Fruit fly (Drosophila melanogaster): ENCODE results near the gene CG14315.

Gene CG14315

DNA sequence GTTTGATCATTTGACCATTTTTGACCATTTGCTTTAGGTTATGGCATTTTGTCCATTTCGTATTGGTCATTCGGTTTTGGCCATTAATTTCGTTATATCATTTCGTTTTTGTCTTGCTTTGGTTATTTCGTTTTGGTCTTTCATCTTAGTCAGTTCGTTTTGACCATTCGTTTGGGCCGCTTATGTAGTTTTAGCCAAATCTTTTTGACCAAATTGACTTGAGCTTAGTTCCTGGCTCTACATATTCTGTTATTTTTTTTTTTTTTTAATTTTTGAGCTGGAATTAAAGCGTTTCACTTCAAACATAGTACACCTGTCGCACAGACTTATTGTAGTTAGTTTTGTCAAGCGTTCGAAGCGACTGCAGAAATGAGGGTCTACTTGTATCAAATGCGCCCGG is at the start of gene CG14315:
Gene CG14315 (plus strand): TSS at position 301 of the 400 bp plus-strand sequence.
- TF ChIP-seq tj (GFP tag; optimal IDR thresholded peaks at IDR 0.05) (no peak), Clk (GFP tag; optimal IDR thresholded peaks at IDR 0.05) (no peak), Hr96 (GFP tag; optimal IDR thresholded peaks at IDR 0.05) (no peak), kay (GFP tag; ENCODE audit: borderline replicate concordance) (no peak), pad (GFP tag; optimal IDR thresholded peaks at IDR 0.05) (no peak), cnc (optimal IDR thresholded peaks at IDR 0.05) (no peak), Mnt (GFP tag; optimal IDR thresholded peaks at IDR 0.05) (no peak), toe (GFP tag; optimal IDR thresholded peaks at IDR 0.05) (no peak), CG14711 (tag; optimal IDR thresholded peaks at IDR 0.05) (no peak), Crg-1 (GFP tag; optimal IDR thresholded peaks at IDR 0.05) (no peak), CG12768 (GFP tag; optimal IDR thresholded peaks at IDR 0.05) (no peak), CG1620 (GFP tag; optimal IDR thresholded peaks at IDR 0.05) (no peak), CG7101 (tag; optimal IDR thresholded peaks at IDR 0.05) (no peak), CG11617 (GFP tag; optimal IDR thresholded peaks at IDR 0.05) (no peak), CG5204 (GFP tag; optimal IDR thresholded peaks at IDR 0.05) (no peak), bab1 (GFP tag; optimal IDR thresholded peaks at IDR 0.05) (no peak), CG33017 (tag; optimal IDR thresholded peaks at IDR 0.05) (no peak)

DNA sequence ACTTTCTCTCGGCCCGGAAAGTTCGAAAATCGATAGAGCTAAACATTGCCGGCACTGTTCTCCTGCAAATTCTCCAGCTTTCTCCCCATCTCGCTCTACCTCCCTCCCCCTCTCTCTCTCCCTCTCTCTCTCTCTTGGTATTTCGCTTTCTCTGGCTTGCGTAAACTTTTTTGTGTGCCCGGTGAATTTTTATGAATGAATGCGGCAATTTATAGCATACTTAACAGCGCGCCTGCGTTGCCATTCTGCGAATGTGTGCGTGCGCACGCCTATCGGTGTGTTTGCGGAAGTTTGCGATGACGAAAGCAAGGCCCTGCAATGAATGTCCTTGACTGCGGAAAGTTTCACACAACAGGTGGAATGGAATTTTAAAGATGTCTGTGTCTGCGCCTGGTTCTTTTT is 46.8 kb upstream of the CG14315 start:
- TF ChIP-seq ovo (GFP tag; optimal IDR thresholded peaks at IDR 0.05) (no peak), kay (GFP tag; ENCODE audit: borderline replicate concordance) (no peak), CG7045 (GFP tag; optimal IDR thresholded peaks at IDR 0.05) (no peak), Crg-1 (GFP tag; optimal IDR thresholded peaks at IDR 0.05) (no peak), cic (GFP tag; optimal IDR thresholded peaks at IDR 0.05) (peak; percentile 81), Clk (GFP tag; optimal IDR thresholded peaks at IDR 0.05) (no peak), pad (GFP tag; optimal IDR thresholded peaks at IDR 0.05) (peak; percentile 92), CG11617 (GFP tag; optimal IDR thresholded peaks at IDR 0.05) (no peak), bab1 (GFP tag; optimal IDR thresholded peaks at IDR 0.05) (no peak), tj (GFP tag; optimal IDR thresholded peaks at IDR 0.05) (no peak), Hr96 (GFP tag; optimal IDR thresholded peaks at IDR 0.05) (no peak), CG5204 (GFP tag; optimal IDR thresholded peaks at IDR 0.05) (no peak), CG1620 (GFP tag; optimal IDR thresholded peaks at IDR 0.05) (no peak)

dm6 chr3R:18114834-18115233 is 43.7 kb upstream of the CG14315 start:
- TF ChIP-seq pad (GFP tag; optimal IDR thresholded peaks at IDR 0.05), result no peak
- TF ChIP-seq ovo (GFP tag; optimal IDR thresholded peaks at IDR 0.05), result no peak
- TF ChIP-seq CG7045 (GFP tag; optimal IDR thresholded peaks at IDR 0.05), result no peak
- TF ChIP-seq CG33017 (tag; optimal IDR thresholded peaks at IDR 0.05), result no peak
- TF ChIP-seq CG7101 (tag; optimal IDR thresholded peaks at IDR 0.05), result no peak
- no peak for TF ChIP-seq cnc (optimal IDR thresholded peaks at IDR 0.05)
- TF ChIP-seq cic (GFP tag; optimal IDR thresholded peaks at IDR 0.05), result no peak
- no peak for TF ChIP-seq bab1 (GFP tag; optimal IDR thresholded peaks at IDR 0.05)
- TF ChIP-seq kay (GFP tag; ENCODE audit: borderline replicate concordance), result no peak
- TF ChIP-seq Mnt (GFP tag; optimal IDR thresholded peaks at IDR 0.05), result no peak
- TF ChIP-seq CG1620 (GFP tag; optimal IDR thresholded peaks at IDR 0.05), result no peak
- TF ChIP-seq CG11617 (GFP tag; optimal IDR thresholded peaks at IDR 0.05), result no peak
- no peak for TF ChIP-seq Clk (GFP tag; optimal IDR thresholded peaks at IDR 0.05)

DNA sequence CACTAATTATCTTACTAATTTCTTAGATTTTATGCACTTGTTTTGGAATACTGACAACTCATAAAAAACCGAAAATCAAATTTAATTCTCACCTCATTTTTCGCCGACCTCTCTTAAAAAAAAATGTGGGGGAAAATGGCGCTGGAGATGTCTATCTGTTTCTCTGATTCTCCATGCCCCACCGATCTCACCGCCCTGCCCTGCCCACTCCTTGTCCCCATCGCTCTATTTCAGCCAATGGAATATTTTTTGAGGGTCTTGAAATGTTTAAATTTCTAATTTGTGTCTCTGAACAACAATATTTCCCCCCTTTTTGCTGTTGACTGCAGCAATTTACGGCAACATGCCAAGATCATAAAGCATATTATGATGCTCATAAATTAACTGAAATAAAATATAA is 41.0 kb upstream of the CG14315 start:
- TF ChIP-seq CG5204 (GFP tag; optimal IDR thresholded peaks at IDR 0.05) (no peak), Clk (GFP tag; optimal IDR thresholded peaks at IDR 0.05) (no peak), CG7045 (GFP tag; optimal IDR thresholded peaks at IDR 0.05) (no peak), ovo (GFP tag; optimal IDR thresholded peaks at IDR 0.05) (no peak), bab1 (GFP tag; optimal IDR thresholded peaks at IDR 0.05) (no peak), CG14711 (tag; optimal IDR thresholded peaks at IDR 0.05) (no peak), CG7101 (tag; optimal IDR thresholded peaks at IDR 0.05) (no peak), CG33017 (tag; optimal IDR thresholded peaks at IDR 0.05) (no peak), toe (GFP tag; optimal IDR thresholded peaks at IDR 0.05) (no peak)

DNA sequence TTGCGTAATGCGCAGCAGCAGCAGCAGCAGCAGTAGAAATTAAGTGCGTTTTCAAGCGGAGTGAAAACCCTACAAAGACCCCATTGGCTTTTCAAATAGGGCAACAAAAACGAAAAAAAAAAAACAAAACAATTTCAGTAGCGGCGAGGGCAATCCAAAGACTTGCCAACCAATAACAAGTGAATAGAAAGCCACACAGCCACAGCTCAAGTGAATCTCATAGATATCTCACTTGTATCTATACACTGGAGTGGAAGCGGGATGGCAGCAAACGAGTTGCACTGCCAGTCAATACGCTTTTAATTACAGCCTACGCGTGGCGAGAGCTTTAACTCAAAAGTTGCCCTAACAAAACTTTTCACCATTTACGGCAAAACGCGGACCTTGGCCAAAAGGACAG is 40.3 kb upstream of the CG14315 start:
- TF ChIP-seq Clk (GFP tag; optimal IDR thresholded peaks at IDR 0.05) (no peak), kay (GFP tag; ENCODE audit: borderline replicate concordance) (no peak), pad (GFP tag; optimal IDR thresholded peaks at IDR 0.05) (no peak), CG7101 (tag; optimal IDR thresholded peaks at IDR 0.05) (no peak), CG14711 (tag; optimal IDR thresholded peaks at IDR 0.05) (no peak), Hr96 (GFP tag; optimal IDR thresholded peaks at IDR 0.05) (no peak), CG11617 (GFP tag; optimal IDR thresholded peaks at IDR 0.05) (no peak), CG33017 (tag; optimal IDR thresholded peaks at IDR 0.05) (no peak), Crg-1 (GFP tag; optimal IDR thresholded peaks at IDR 0.05) (no peak), cnc (optimal IDR thresholded peaks at IDR 0.05) (no peak), CG5204 (GFP tag; optimal IDR thresholded peaks at IDR 0.05) (no peak), CG7045 (GFP tag; optimal IDR thresholded peaks at IDR 0.05) (no peak), tj (GFP tag; optimal IDR thresholded peaks at IDR 0.05) (no peak), CG1620 (GFP tag; optimal IDR thresholded peaks at IDR 0.05) (no peak), CG12768 (GFP tag; optimal IDR thresholded peaks at IDR 0.05) (no peak), Mnt (GFP tag; optimal IDR thresholded peaks at IDR 0.05) (no peak), bab1 (GFP tag; optimal IDR thresholded peaks at IDR 0.05) (no peak), cic (GFP tag; optimal IDR thresholded peaks at IDR 0.05) (no peak)

dm6 chr3R:18118695-18119094 is 39.8 kb upstream of the CG14315 start:
- TF ChIP-seq Clk (GFP tag; optimal IDR thresholded peaks at IDR 0.05), result no peak
- no peak for TF ChIP-seq CG33017 (tag; optimal IDR thresholded peaks at IDR 0.05)
- TF ChIP-seq CG12768 (GFP tag; optimal IDR thresholded peaks at IDR 0.05), result no peak
- no peak for TF ChIP-seq Mnt (GFP tag; optimal IDR thresholded peaks at IDR 0.05)
- TF ChIP-seq cic (GFP tag; optimal IDR thresholded peaks at IDR 0.05), result no peak
- no peak for TF ChIP-seq pad (GFP tag; optimal IDR thresholded peaks at IDR 0.05)
- no peak for TF ChIP-seq cnc (optimal IDR thresholded peaks at IDR 0.05)
- no peak for TF ChIP-seq tj (GFP tag; optimal IDR thresholded peaks at IDR 0.05)
- TF ChIP-seq CG11617 (GFP tag; optimal IDR thresholded peaks at IDR 0.05), result no peak
- TF ChIP-seq toe (GFP tag; optimal IDR thresholded peaks at IDR 0.05), result no peak
